Worm (Caenorhabditis elegans): ENCODE data around the gene ncx-7.
A peak's percentile ranks its signal among the peaks of the same experiment; 100 is the strongest.

ncx-7 gene

ce11 chrIII:9727439-9727838 is 7.3 kb upstream of the ncx-7 start, which contains the start of gene C07A9.12:
TSS of gene C07A9.12 (minus strand) at chrIII:9727539.
- no peak for TF ChIP-seq ama-1 (optimal IDR thresholded peaks at IDR 0.05)
- TF ChIP-seq ceh-48 (tag; optimal IDR thresholded peaks at IDR 0.05) = no peak
- no peak for TF ChIP-seq hlh-8 (tag; optimal IDR thresholded peaks at IDR 0.05)

- TF ChIP-seq madf-2 (tag; optimal IDR thresholded peaks at IDR 0.05) = no peak
- TF ChIP-seq nfya-1 (tag; optimal IDR thresholded peaks at IDR 0.05) = no peak
- TF ChIP-seq ceh-9 (tag; optimal IDR thresholded peaks at IDR 0.05) = no peak
- TF ChIP-seq K09A11.1 (tag; optimal IDR thresholded peaks at IDR 0.05; ENCODE audit: insufficient read depth) = no peak
- no peak for TF ChIP-seq elt-2 (tag; optimal IDR thresholded peaks at IDR 0.05)
Observed at ce11 chrIII:9725114-9725513, 5.0 kb upstream of the ncx-7 start, which contains the start of gene clec-162. TSS of gene clec-162 (minus strand) at chrIII:9725214.

- TF ChIP-seq elt-2 (tag; optimal IDR thresholded peaks at IDR 0.05) (peak; percentile 73), ceh-30 (tag; optimal IDR thresholded peaks at IDR 0.05) (no peak)
Observed at ce11 chrIII:9721991-9722390, 1.9 kb upstream of the ncx-7 start.

ce11 chrIII:9717243-9717642 is 2.8 kb downstream of the ncx-7 start:
- no peak for TF ChIP-seq nhr-11 (tag; optimal IDR thresholded peaks at IDR 0.05)
- TF ChIP-seq elt-2 (tag; optimal IDR thresholded peaks at IDR 0.05) = peak; percentile 55
- peak; percentile 5 for TF ChIP-seq ama-1 (optimal IDR thresholded peaks at IDR 0.05)
- no peak for TF ChIP-seq T23F11.4 (GFP tag; optimal IDR thresholded peaks at IDR 0.05)

- no peak for TF ChIP-seq ceh-45 (GFP tag; IDR thresholded peaks at IDR 0.05)
- peak; percentile 52 for TF ChIP-seq elt-2 (tag; optimal IDR thresholded peaks at IDR 0.05)
- no peak for TF ChIP-seq dmd-4 (tag; optimal IDR thresholded peaks at IDR 0.05; ENCODE audit: borderline replicate concordance)
- TF ChIP-seq K02D7.2 (tag; optimal IDR thresholded peaks at IDR 0.05) = no peak
Observed at ce11 chrIII:9714731-9715130, 5.4 kb downstream of the ncx-7 start.

ce11 chrIII:9713862-9714261 is 6.2 kb downstream of the ncx-7 start, which contains the start of gene ncx-6:
TSS of gene ncx-6 (minus strand) at chrIII:9713949.
- no peak for TF ChIP-seq pag-3 (tag; optimal IDR thresholded peaks at IDR 0.05; ENCODE audit: borderline replicate concordance)
- no peak for TF ChIP-seq hlh-8 (tag; optimal IDR thresholded peaks at IDR 0.05)
- no peak for TF ChIP-seq tbx-7 (tag; optimal IDR thresholded peaks at IDR 0.05)
- TF ChIP-seq lin-11 (tag; optimal IDR thresholded peaks at IDR 0.05) = no peak
- TF ChIP-seq unc-55 (GFP tag; optimal IDR thresholded peaks at IDR 0.05) = no peak
- TF ChIP-seq pat-9 (tag; optimal IDR thresholded peaks at IDR 0.05) = no peak
- no peak for TF ChIP-seq ceh-14 (tag; optimal IDR thresholded peaks at IDR 0.05)
- TF ChIP-seq F13H6.1 (tag; optimal IDR thresholded peaks at IDR 0.05) = no peak
- no peak for TF ChIP-seq ceh-2 (tag; optimal IDR thresholded peaks at IDR 0.05)
- no peak for TF ChIP-seq ceh-19 (GFP tag; optimal IDR thresholded peaks at IDR 0.05)
- no peak for TF ChIP-seq C38D4.7 (GFP tag; optimal IDR thresholded peaks at IDR 0.05)
- TF ChIP-seq lim-6 (tag; optimal IDR thresholded peaks at IDR 0.05) = no peak
- no peak for TF ChIP-seq ceh-31 (tag; optimal IDR thresholded peaks at IDR 0.05)

- TF ChIP-seq ceh-6 (GFP tag; optimal IDR thresholded peaks at IDR 0.05) (no peak), pros-1 (tag; optimal IDR thresholded peaks at IDR 0.05) (no peak), fax-1 (tag; optimal IDR thresholded peaks at IDR 0.05) (no peak), dmd-4 (tag; optimal IDR thresholded peaks at IDR 0.05; ENCODE audit: borderline replicate concordance) (no peak), ceh-2 (tag; optimal IDR thresholded peaks at IDR 0.05) (no peak), sdc-2 (tag; optimal IDR thresholded peaks at IDR 0.05) (no peak), unc-55 (GFP tag; optimal IDR thresholded peaks at IDR 0.05) (no peak), lin-11 (tag; optimal IDR thresholded peaks at IDR 0.05) (no peak)
Observed at ce11 chrIII:9713182-9713581, 6.9 kb downstream of the ncx-7 start.
